Fruit fly (Drosophila melanogaster) Kc167 (cell line): ENCODE data around the gene odd.

Experiments used
- Sin3A ChIP-seq: fragments of >200 bp; optimal IDR thresholded peaks from 2 replicates; lab custom pipeline; 2018; ENCODE audit warnings: missing external identifiers
- h ChIP-seq: fragments of >200 bp; optimal IDR thresholded peaks from 3 replicates; lab custom pipeline; 2018; ENCODE audit warnings: missing external identifiers
- psq ChIP-seq: fragments of >200 bp; optimal IDR thresholded peaks from 2 replicates; lab custom pipeline; 2017; ENCODE audit warnings: missing external identifiers
- ttk ChIP-seq: sonication (Bioruptor generic); optimal IDR thresholded peaks from 2 replicates; lab custom pipeline; 2017; ENCODE audit warnings: missing external identifiers

dm6 chr2L:3630763-3631162 is 24.2 kb upstream of the odd start:
- TF ChIP-seq psq (lab: Kevin White, UChicago): no peak
- TF ChIP-seq Sin3A (lab: Kevin White, UChicago): no peak
- TF ChIP-seq ttk (lab: Kevin White, UChicago): no peak
- no peak for TF ChIP-seq h (lab: Kevin White, UChicago)
